Fruit fly (Drosophila melanogaster) whole organism, embryonic: ENCODE results near the gene Mst36Fb.

Experiments
- B-H1 ChIP-seq: fragments of 200-800 bp; sonication (Bioruptor generic); IDR thresholded peaks from 3 replicates; pipeline ENCODE4 v1.3.6; 2022; ENCODE audit warnings: missing biosample characterization, missing genetic modification characterization
- CG10147 ChIP-seq: fragments of 200-800 bp; sonication (Bioruptor generic); optimal IDR thresholded peaks from 2 replicates; lab custom pipeline; 2019; ENCODE audit warnings: missing biosample characterization, mild to moderate bottlenecking, missing genetic modification characterization, moderate library complexity
- CG10274 ChIP-seq: fragments of 200-800 bp; sonication (Bioruptor generic); optimal IDR thresholded peaks from 3 replicates; lab custom pipeline; 2017; ENCODE audit warnings: missing biosample characterization, mild to moderate bottlenecking, missing genetic modification characterization
- CG10431 ChIP-seq: fragments of 200-800 bp; sonication (Bioruptor generic); optimal IDR thresholded peaks from 3 replicates; lab custom pipeline; 2018; ENCODE audit warnings: missing biosample characterization, mild to moderate bottlenecking, missing genetic modification characterization
- CG14014 ChIP-seq: fragments of 200-800 bp; sonication (Bioruptor generic); IDR thresholded peaks from 2 replicates; pipeline ENCODE4 v1.3.6; 2022; ENCODE audit warnings: missing biosample characterization, missing genetic modification characterization
- CG15514 ChIP-seq: fragments of 200-800 bp; sonication (Bioruptor generic); optimal IDR thresholded peaks from 3 replicates; lab custom pipeline; 2017; ENCODE audit warnings: missing biosample characterization, missing genetic modification characterization, mild to moderate bottlenecking, moderate library complexity, missing genetic modification reagents
- CG15601 ChIP-seq: fragments of 200-800 bp; sonication (Bioruptor generic); optimal IDR thresholded peaks from 3 replicates; lab custom pipeline; 2019; ENCODE audit warnings: missing biosample characterization, mild to moderate bottlenecking, missing genetic modification characterization, moderate library complexity
- CG15696 ChIP-seq: fragments of 200-800 bp; sonication (Bioruptor generic); optimal IDR thresholded peaks from 2 replicates; lab custom pipeline; 2019; ENCODE audit warnings: missing biosample characterization, mild to moderate bottlenecking, missing genetic modification characterization, moderate library complexity
- CG1603 ChIP-seq: fragments of 200-800 bp; sonication (Bioruptor generic); optimal IDR thresholded peaks from 2 replicates; lab custom pipeline; 2019; ENCODE audit warnings: missing biosample characterization, mild to moderate bottlenecking, missing genetic modification characterization, moderate library complexity
- CG1792 ChIP-seq: fragments of 200-800 bp; sonication (Bioruptor generic); optimal IDR thresholded peaks from 2 replicates; lab custom pipeline; 2016; ENCODE audit warnings: missing biosample characterization, missing genetic modification characterization
- CG18619 ChIP-seq: fragments of 200-800 bp; sonication (Bioruptor generic); optimal IDR thresholded peaks from 3 replicates; lab custom pipeline; 2017; ENCODE audit warnings: missing biosample characterization, mild to moderate bottlenecking, missing genetic modification characterization
- CG30020 ChIP-seq: fragments of 200-800 bp; optimal IDR thresholded peaks from 2 replicates; lab custom pipeline; 2019; ENCODE audit warnings: missing biosample characterization, mild to moderate bottlenecking, missing genetic modification characterization, moderate library complexity
- CG30403 ChIP-seq: fragments of 200-800 bp; sonication (Bioruptor generic); optimal IDR thresholded peaks from 3 replicates; lab custom pipeline; 2016; ENCODE audit warnings: missing biosample characterization, missing genetic modification characterization
- CG32532 ChIP-seq: fragments of 200-800 bp; sonication (Bioruptor generic); IDR thresholded peaks from 2 replicates; pipeline ENCODE4 v1.3.6; 2022; ENCODE audit warnings: missing biosample characterization, missing genetic modification characterization
- CG3281 ChIP-seq: fragments of 200-800 bp; sonication (Bioruptor generic); optimal IDR thresholded peaks from 3 replicates; lab custom pipeline; 2017; ENCODE audit warnings: missing biosample characterization, mild to moderate bottlenecking, missing genetic modification characterization
- CG4404 ChIP-seq: fragments of 200-800 bp; sonication (Bioruptor generic); IDR thresholded peaks from 2 replicates; pipeline ENCODE4 v1.3.6; 2022; ENCODE audit warnings: missing biosample characterization, missing genetic modification characterization
- CG5180 ChIP-seq: fragments of 200-800 bp; sonication (Bioruptor generic); optimal IDR thresholded peaks from 3 replicates; lab custom pipeline; 2017; ENCODE audit warnings: missing biosample characterization, missing genetic modification characterization, mild to moderate bottlenecking, moderate library complexity, missing genetic modification reagents
- CG5245 ChIP-seq: fragments of 200-800 bp; sonication (Bioruptor generic); optimal IDR thresholded peaks from 3 replicates; lab custom pipeline; 2016; ENCODE audit warnings: missing biosample characterization, missing genetic modification characterization
- CG8089 ChIP-seq: fragments of 200-800 bp; sonication (Bioruptor generic); optimal IDR thresholded peaks from 3 replicates; lab custom pipeline; 2016; ENCODE audit warnings: missing biosample characterization, missing genetic modification characterization
- CG9876 ChIP-seq: fragments of 200-800 bp; sonication (Bioruptor generic); optimal IDR thresholded peaks from 2 replicates; lab custom pipeline; 2016; ENCODE audit warnings: missing biosample characterization, missing genetic modification characterization
- Drgx ChIP-seq: fragments of 200-800 bp; sonication (Bioruptor generic); IDR thresholded peaks from 2 replicates; pipeline ENCODE4 v1.3.6; 2022; ENCODE audit warnings: missing biosample characterization, missing genetic modification characterization
- Hmr ChIP-seq: fragments of 200-800 bp; sonication (Bioruptor generic); optimal IDR thresholded peaks from 3 replicates; lab custom pipeline; 2017; ENCODE audit warnings: mild to moderate bottlenecking, missing biosample characterization, missing genetic modification reagents, missing genetic modification characterization
- Lim3 ChIP-seq: fragments of 200-800 bp; sonication (Bioruptor generic); IDR thresholded peaks from 2 replicates; pipeline ENCODE4 v1.3.6; 2022; ENCODE audit warnings: missing biosample characterization, missing genetic modification characterization
- Max ChIP-seq: fragments of 200-800 bp; sonication (Bioruptor generic); optimal IDR thresholded peaks from 2 replicates; lab custom pipeline; 2016; ENCODE audit warnings: missing biosample characterization, mild to moderate bottlenecking, missing genetic modification characterization
- Myb ChIP-seq: fragments of 200-800 bp; sonication (Bioruptor generic); optimal IDR thresholded peaks from 2 replicates; lab custom pipeline; 2016; ENCODE audit warnings: missing biosample characterization, missing genetic modification characterization
- Nf-YA ChIP-seq: fragments of 200-800 bp; sonication (Bioruptor generic); IDR thresholded peaks from 2 replicates; pipeline ENCODE4 v1.3.6; 2022; ENCODE audit warnings: missing biosample characterization, missing genetic modification characterization
- Nf-YC ChIP-seq: fragments of 200-800 bp; optimal IDR thresholded peaks from 3 replicates; lab custom pipeline; 2019; ENCODE audit warnings: missing biosample characterization, mild to moderate bottlenecking, missing genetic modification characterization, moderate library complexity
- Oli ChIP-seq: fragments of 200-800 bp; sonication (Bioruptor generic); optimal IDR thresholded peaks from 2 replicates; lab custom pipeline; 2018; ENCODE audit warnings: missing biosample characterization, mild to moderate bottlenecking, missing genetic modification characterization, moderate library complexity
- PHDP ChIP-seq: fragments of 200-800 bp; sonication (Bioruptor generic); optimal IDR thresholded peaks from 3 replicates; lab custom pipeline; 2018; ENCODE audit warnings: missing biosample characterization, mild to moderate bottlenecking, missing genetic modification characterization, moderate library complexity
- Ptx1 ChIP-seq: fragments of 200-800 bp; sonication (Bioruptor generic); IDR thresholded peaks from 2 replicates; pipeline ENCODE4 v1.3.6; 2022; ENCODE audit warnings: missing biosample characterization, missing genetic modification characterization
- Sox102F ChIP-seq: fragments of 200-800 bp; sonication (Bioruptor generic); optimal IDR thresholded peaks from 2 replicates; lab custom pipeline; 2018; ENCODE audit warnings: missing biosample characterization, mild to moderate bottlenecking, missing genetic modification characterization, moderate library complexity
- Xrp1 ChIP-seq: fragments of 200-800 bp; sonication (Bioruptor generic); IDR thresholded peaks from 2 replicates; pipeline ENCODE4 v1.3.6; 2022; ENCODE audit warnings: missing biosample characterization, missing genetic modification characterization
- abd-A ChIP-seq: fragments of 200-800 bp; sonication (Bioruptor generic); optimal IDR thresholded peaks from 3 replicates; lab custom pipeline; 2019; ENCODE audit warnings: missing biosample characterization, mild to moderate bottlenecking, missing genetic modification characterization, moderate library complexity
- bowl ChIP-seq: fragments of 200-800 bp; sonication (Bioruptor generic); IDR thresholded peaks from 2 replicates; pipeline ENCODE4 v1.3.6; 2022; ENCODE audit warnings: missing biosample characterization, missing genetic modification characterization
- caup ChIP-seq: fragments of 200-800 bp; sonication (Bioruptor generic); optimal IDR thresholded peaks from 3 replicates; lab custom pipeline; 2017; ENCODE audit warnings: missing biosample characterization, mild to moderate bottlenecking, missing genetic modification characterization, moderate library complexity; ENCODE audit not compliant: severe bottlenecking
- crp ChIP-seq, 2 experiments: fragments of 200-800 bp; sonication (Bioruptor generic); optimal IDR thresholded peaks; 2 replicates in 1 of 2; 3 replicates in 1 of 2; lab custom pipeline; 2017; ENCODE audit warnings: missing biosample characterization in 2 of 2, missing genetic modification characterization in 2 of 2, mild to moderate bottlenecking in 1 of 2, moderate library complexity in 1 of 2
- disco-r ChIP-seq: fragments of 200-800 bp; sonication (Bioruptor generic); optimal IDR thresholded peaks from 2 replicates; lab custom pipeline; 2016; ENCODE audit warnings: missing biosample characterization, missing genetic modification characterization
- dysf ChIP-seq: fragments of 200-800 bp; sonication (Bioruptor generic); IDR thresholded peaks from 3 replicates; pipeline ENCODE4 v1.3.6; 2022; ENCODE audit warnings: missing biosample characterization, missing genetic modification characterization
- eyg ChIP-seq: fragments of 200-800 bp; sonication (Bioruptor generic); optimal IDR thresholded peaks from 3 replicates; lab custom pipeline; 2016; ENCODE audit warnings: missing biosample characterization, missing genetic modification characterization
- ken ChIP-seq: fragments of 200-800 bp; sonication (Bioruptor generic); IDR thresholded peaks from 3 replicates; pipeline ENCODE4 v1.3.6; 2022; ENCODE audit warnings: missing biosample characterization, missing genetic modification characterization
- nmo ChIP-seq: fragments of 200-800 bp; sonication (Bioruptor generic); optimal IDR thresholded peaks from 2 replicates; lab custom pipeline; 2018; ENCODE audit warnings: missing biosample characterization, mild to moderate bottlenecking, missing genetic modification characterization, moderate library complexity
- pan ChIP-seq, 4 experiments: fragments of >200 bp in 3 of 4; fragments of 200-800 bp in 1 of 4; sonication (Bioruptor generic) in 1 of 4; optimal IDR thresholded peaks in 3 of 4; IDR thresholded peaks in 1 of 4; 2 replicates each; pipeline versions ENCODE4 v1.3.6 to Lab custom; 2017 to 2022; ENCODE audit warnings: missing biosample characterization in 2 of 4, missing genetic modification characterization in 2 of 4, mixed read lengths in 1 of 4
- ranshi ChIP-seq: fragments of 200-800 bp; sonication (Bioruptor generic); IDR thresholded peaks from 2 replicates; pipeline ENCODE4 v1.3.6; 2022; ENCODE audit warnings: missing biosample characterization, missing genetic modification characterization
- seq ChIP-seq: fragments of 200-800 bp; sonication (Bioruptor generic); IDR thresholded peaks from 2 replicates; pipeline ENCODE4 v1.3.6; 2022; ENCODE audit warnings: missing biosample characterization, missing genetic modification characterization
- sim ChIP-seq: fragments of 200-800 bp; sonication (Bioruptor generic); IDR thresholded peaks from 2 replicates; pipeline ENCODE4 v1.3.6; 2022; ENCODE audit warnings: missing biosample characterization, missing genetic modification characterization
- tgo ChIP-seq: fragments of 200-800 bp; sonication (Bioruptor generic); IDR thresholded peaks from 3 replicates; pipeline ENCODE4 v1.3.6; 2022; ENCODE audit warnings: missing biosample characterization, missing genetic modification characterization
- tna ChIP-seq: fragments of 200-800 bp; sonication (Bioruptor generic); IDR thresholded peaks from 2 replicates; pipeline ENCODE4 v1.3.6; 2022; ENCODE audit warnings: missing biosample characterization, missing genetic modification characterization; ENCODE audit not compliant: partially characterized antibody
- toy ChIP-seq: fragments of 200-800 bp; sonication (Bioruptor generic); IDR thresholded peaks from 2 replicates; pipeline ENCODE4 v1.3.6; 2022; ENCODE audit warnings: missing biosample characterization, missing genetic modification characterization
- zfh1 ChIP-seq: fragments of 200-800 bp; sonication (Bioruptor generic); IDR thresholded peaks from 3 replicates; pipeline ENCODE4 v1.3.6; 2022; ENCODE audit warnings: missing biosample characterization, missing genetic modification characterization

The Mst36Fb gene

dm6 chr2L:18647857-18648652, 26.8 kb downstream of the Mst36Fb start (continued):
- TF ChIP-seq CG15601 (peak; percentile 59), CG10147 (no peak), CG30020 (tag; lab: Kevin White, UChicago) (no peak), seq (GFP tag; lab: Robert Waterston, UW) (no peak), Xrp1 (no peak), eyg (no peak), pan (optimal IDR thresholded peaks at IDR 0.05; lab: Kevin White, UChicago) (no peak), pan (GFP tag; optimal IDR thresholded peaks at IDR 0.05 in 1 of 2, IDR thresholded peaks at IDR 0.05 in 1 of 2) (no peak), PHDP (peak; percentile 56), sim (GFP tag; lab: Robert Waterston, UW) (no peak), CG10431 (GFP tag; lab: Kevin White, UChicago) (no peak), CG18619 (peak; percentile 14), CG8089 (no peak), CG3281 (GFP tag; lab: Kevin White, UChicago) (no peak), tna (GFP tag; lab: Robert Waterston, UW) (no peak), Nf-YA (GFP tag; lab: Robert Waterston, UW) (no peak), dysf (no peak), CG15696 (tag; lab: Kevin White, UChicago) (no peak), Oli (peak; percentile 61), Hmr (GFP tag; lab: Kevin White, UChicago) (peak; percentile 7), ranshi (GFP tag; lab: Robert Waterston, UW) (0 out of 2 replicates have a peak, but pooled peaks have one; percentile 19), CG15514 (GFP tag; lab: Kevin White, UChicago) (no peak), CG10274 (GFP tag; lab: Kevin White, UChicago) (no peak), Max (GFP tag; lab: Kevin White, UChicago) (no peak), Drgx (no peak), CG1792 (GFP tag; lab: Kevin White, UChicago) (no peak), nmo (peak; percentile 56), zfh1 (GFP tag; lab: Robert Waterston, UW) (peak; percentile 53; the same call in 1 of the 3 replicates), B-H1 (GFP tag; lab: Robert Waterston, UW) (no peak), Myb (GFP tag; lab: Kevin White, UChicago) (no peak), Lim3 (GFP tag; lab: Robert Waterston, UW) (no peak), toy (GFP tag; lab: Robert Waterston, UW) (no peak), tgo (no peak), CG32532 (no peak), CG4404 (GFP tag; lab: Robert Waterston, UW) (no peak), ken (GFP tag; lab: Robert Waterston, UW) (0 out of 3 replicates have a peak, but pooled peaks have one; percentile 47), CG5245 (no peak), Nf-YC (tag; lab: Kevin White, UChicago) (no peak), disco-r (GFP tag; lab: Kevin White, UChicago) (no peak), Sox102F (GFP tag; lab: Kevin White, UChicago) (peak; percentile 69), CG9876 (GFP tag; lab: Kevin White, UChicago) (no peak), CG30403 (GFP tag; lab: Kevin White, UChicago) (peak; percentile 47), Ptx1 (GFP tag; lab: Robert Waterston, UW) (no peak), caup (no peak), crp (GFP tag; optimal IDR thresholded peaks at IDR 0.05; lab: Kevin White, UChicago) (no peak), CG1603 (tag; lab: Kevin White, UChicago) (peak; percentile 44), bowl (GFP tag; lab: Robert Waterston, UW) (no peak), CG14014 (GFP tag; lab: Robert Waterston, UW) (no peak), CG5180 (no peak), abd-A (tag; lab: Kevin White, UChicago) (no peak)
